Worm (Caenorhabditis elegans): ENCODE results near the gene C28A5.2.

C28A5.2 gene

ce11 chrIII:4419117-4419978, 20.0 kb downstream of the C28A5.2 start, which contains the start of the genes R07E5.7 and cku-80:
TSS of gene R07E5.7 (minus strand) at chrIII:4419167.
TSS of gene cku-80 (plus strand) at chrIII:4419848.
- TF ChIP-seq ztf-4 (tag; optimal IDR thresholded peaks at IDR 0.05) (no peak), dpl-1 (GFP tag; optimal IDR thresholded peaks at IDR 0.05) (peak; percentile 86 to 91 (median 90)), rnt-1 (tag; optimal IDR thresholded peaks at IDR 0.05) (peak; percentile 78), ceh-82 (tag; optimal IDR thresholded peaks at IDR 0.05) (peak; percentile 6 to 68 (median 58)), blmp-1 (tag; optimal IDR thresholded peaks at IDR 0.05) (peak; percentile 51), fkh-4 (tag; optimal IDR thresholded peaks at IDR 0.05; ENCODE audit: borderline replicate concordance) (no peak), nhr-84 (tag; optimal IDR thresholded peaks at IDR 0.05) (no peak), nhr-28 (tag; optimal IDR thresholded peaks at IDR 0.05) (no peak), nhr-76 (tag; optimal IDR thresholded peaks at IDR 0.05) (no peak), pag-3 (tag; optimal IDR thresholded peaks at IDR 0.05; ENCODE audit: borderline replicate concordance, insufficient read depth) (no peak), C04F5.9 (tag; optimal IDR thresholded peaks at IDR 0.05) (peak; percentile 31), unc-30 (tag; optimal IDR thresholded peaks at IDR 0.05) (no peak), nhr-71 (tag; optimal IDR thresholded peaks at IDR 0.05) (peak; percentile 78), nhr-90 (tag; optimal IDR thresholded peaks at IDR 0.05; ENCODE audit: poor library complexity) (peak; percentile 55), tbx-2 (tag; optimal IDR thresholded peaks at IDR 0.05) (peak; percentile 53), ztf-11 (tag; optimal IDR thresholded peaks at IDR 0.05) (peak in 1 of 2 experiments; percentile 28), lir-3 (tag; optimal IDR thresholded peaks at IDR 0.05; ENCODE audit: poor library complexity) (no peak), lin-13 (GFP tag; optimal IDR thresholded peaks at IDR 0.05) (peak; percentile 51), unc-130 (tag; optimal IDR thresholded peaks at IDR 0.05) (peak; percentile 56), nhr-20 (tag; optimal IDR thresholded peaks at IDR 0.05) (peak; percentile 70), ets-5 (GFP tag; IDR thresholded peaks at IDR 0.05) (no peak), nhr-19 (GFP tag; conservative IDR thresholded peaks at IDR 0.05) (peak; percentile 74), fkh-10 (GFP tag; optimal IDR thresholded peaks at IDR 0.05) (no peak), nhr-77 (tag; optimal IDR thresholded peaks at IDR 0.05) (peak; percentile 24), elt-2 (tag; optimal IDR thresholded peaks at IDR 0.05) (peak; percentile 40), elt-3 (tag; optimal IDR thresholded peaks at IDR 0.05) (peak in 2 of 6 experiments; percentile 44 to 47), ceh-8 (GFP tag; optimal IDR thresholded peaks at IDR 0.05) (no peak), irx-1 (tag; optimal IDR thresholded peaks at IDR 0.05) (peak; percentile 42), fkh-8 (tag; optimal IDR thresholded peaks at IDR 0.05) (peak; percentile 30), xbp-1 (tag; optimal IDR thresholded peaks at IDR 0.05) (peak; percentile 61), dsc-1 (tag; optimal IDR thresholded peaks at IDR 0.05) (peak; percentile 40), fos-1 (tag; optimal IDR thresholded peaks at IDR 0.05) (no peak), C16A3.4 (tag; optimal IDR thresholded peaks at IDR 0.05) (peak; percentile 70), swsn-7 (tag; optimal IDR thresholded peaks at IDR 0.05) (peak; percentile 54), snpc-4 (tag; optimal IDR thresholded peaks at IDR 0.05) (peak; percentile 44), aha-1 (tag; optimal IDR thresholded peaks at IDR 0.05) (peak; percentile 28), isw-1 (GFP tag; IDR thresholded peaks at IDR 0.05) (peak; percentile 39; the same call in 1 of the 2 replicates), unc-86 (tag; optimal IDR thresholded peaks at IDR 0.05) (peak; percentile 46), nhr-85 (tag) (peak; percentile 75), snu-23 (GFP tag; optimal IDR thresholded peaks at IDR 0.05) (peak; percentile 84), lin-15B (tag; optimal IDR thresholded peaks at IDR 0.05) (peak; percentile 62), lin-35 (GFP tag; optimal IDR thresholded peaks at IDR 0.05) (peak; percentile 84 to 95), F16B12.6 (tag; optimal IDR thresholded peaks at IDR 0.05) (peak; percentile 96), mdl-1 (tag; optimal IDR thresholded peaks at IDR 0.05) (peak in 1 of 2 experiments; percentile 41), sox-4 (tag; optimal IDR thresholded peaks at IDR 0.05) (peak; percentile 42), lsy-2 (tag; optimal IDR thresholded peaks at IDR 0.05) (peak; percentile 74 to 78), sup-37 (GFP tag; optimal IDR thresholded peaks at IDR 0.05) (no peak), efl-1 (optimal IDR thresholded peaks at IDR 0.05) (peak; percentile 66 to 91), efl-1 (GFP tag; optimal IDR thresholded peaks at IDR 0.05 in 1 of 2) (peak; percentile 90 to 99), mep-1 (tag; optimal IDR thresholded peaks at IDR 0.05) (peak; percentile 59), nhr-47 (tag; optimal IDR thresholded peaks at IDR 0.05) (peak; percentile 73)

Measured in whole organism, L1 larva.